Fruit fly (Drosophila melanogaster): ENCODE data around the gene CG34448.

CG34448 gene

DNA sequence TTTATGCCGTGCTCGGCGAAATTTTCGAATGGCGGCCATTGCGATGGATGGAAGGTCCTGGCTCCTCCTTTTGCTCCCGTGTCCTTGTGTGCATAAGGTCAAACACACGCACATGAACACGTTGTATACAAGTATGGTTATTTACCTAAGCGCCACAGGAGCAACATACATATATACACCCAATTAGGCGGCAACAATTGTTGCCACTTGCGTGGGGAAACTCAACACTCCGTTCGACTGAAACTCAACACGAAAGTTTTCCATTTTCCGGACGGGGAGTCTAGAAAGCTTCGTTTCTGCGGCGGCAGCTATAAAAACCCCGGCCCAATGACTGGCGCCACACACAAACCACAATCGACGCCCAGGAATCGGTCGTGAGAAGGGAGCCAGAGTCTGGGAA is 26.4 kb downstream of the CG34448 start, which contains the start of gene CG46448:
Gene CG46448 (plus strand): TSS at position 340 of the 400 bp plus-strand sequence.
- TF ChIP-seq CG6163 (GFP tag; IDR thresholded peaks at IDR 0.05): no peak
- no peak for TF ChIP-seq CG10669 (GFP tag; optimal IDR thresholded peaks at IDR 0.05)
- no peak for TF ChIP-seq Met (GFP tag; optimal IDR thresholded peaks at IDR 0.05)

DNA sequence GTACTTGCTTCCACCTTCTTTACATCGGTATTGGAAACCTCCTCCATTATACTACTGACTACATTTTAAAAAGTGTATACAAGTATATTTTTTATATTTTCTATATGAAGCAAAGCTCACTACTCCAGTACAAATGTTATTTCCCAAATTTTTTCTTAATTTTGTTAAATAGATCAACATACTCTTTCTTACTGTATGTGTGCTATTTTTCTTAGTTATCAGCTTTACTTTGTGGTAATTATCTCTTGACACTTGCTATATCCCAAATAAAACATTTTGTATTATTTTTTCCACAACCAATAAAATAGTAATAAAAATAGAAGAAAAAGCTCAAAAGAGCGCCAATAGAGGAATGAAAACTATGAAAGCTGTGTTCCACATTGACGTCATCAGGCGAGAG is 27.2 kb downstream of the CG34448 start, which contains the start of gene CG43750:
Gene CG43750 (minus strand): TSS at position 101 of the 400 bp plus-strand sequence.
- TF ChIP-seq net (GFP tag; optimal IDR thresholded peaks at IDR 0.05) (no peak), Sox102F (GFP tag; optimal IDR thresholded peaks at IDR 0.05) (no peak), fd85E (GFP tag; optimal IDR thresholded peaks at IDR 0.05) (no peak), dsx (GFP tag; optimal IDR thresholded peaks at IDR 0.05; ENCODE audit: poor library complexity, severe bottlenecking) (no peak), CG8632 (GFP tag; optimal IDR thresholded peaks at IDR 0.05) (no peak), pdm3 (GFP tag; optimal IDR thresholded peaks at IDR 0.05) (no peak), vri (GFP tag; optimal IDR thresholded peaks at IDR 0.05) (no peak), achi (GFP tag; optimal IDR thresholded peaks at IDR 0.05) (no peak), CG6163 (GFP tag; IDR thresholded peaks at IDR 0.05) (no peak), Met (GFP tag; optimal IDR thresholded peaks at IDR 0.05) (no peak), CG7368 (GFP tag; optimal IDR thresholded peaks at IDR 0.05) (no peak), CG31627 (GFP tag; optimal IDR thresholded peaks at IDR 0.05) (no peak)

DNA sequence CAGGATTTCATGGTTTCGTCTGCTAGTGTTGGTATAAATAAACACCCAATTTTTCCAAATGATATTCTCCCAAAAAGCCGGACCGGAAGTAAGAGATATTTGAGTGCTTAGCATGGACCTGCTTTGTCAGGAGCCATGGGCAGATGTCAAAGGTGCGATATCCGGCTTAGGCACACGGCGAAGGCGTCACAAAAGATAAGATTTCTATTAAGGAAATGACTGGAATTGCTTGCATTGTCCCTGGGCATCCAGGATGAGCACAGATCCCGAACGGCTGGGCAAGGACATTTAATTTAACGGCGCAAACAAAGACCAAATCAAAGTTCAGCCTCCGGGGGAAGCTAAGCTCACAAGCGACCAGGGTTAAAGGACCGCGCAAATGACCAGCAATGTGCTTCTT is 32.1 kb downstream of the CG34448 start, which contains the start of gene CG3557:
Gene CG3557 (minus strand): TSS at position 101 of the 400 bp plus-strand sequence.
- TF ChIP-seq CG1621 (tag; optimal IDR thresholded peaks at IDR 0.05): no peak
- no peak for TF ChIP-seq lz (GFP tag; optimal IDR thresholded peaks at IDR 0.05)
- TF ChIP-seq CG9139 (GFP tag; optimal IDR thresholded peaks at IDR 0.05): no peak
- TF ChIP-seq Ets21C (GFP tag; optimal IDR thresholded peaks at IDR 0.05): no peak
- TF ChIP-seq net (GFP tag; optimal IDR thresholded peaks at IDR 0.05): no peak
- TF ChIP-seq Met (GFP tag; optimal IDR thresholded peaks at IDR 0.05): no peak
- no peak for TF ChIP-seq CG8119 (GFP tag; IDR thresholded peaks at IDR 0.05)
- no peak for TF ChIP-seq CG6854 (GFP tag; optimal IDR thresholded peaks at IDR 0.05)
- TF ChIP-seq Smox (GFP tag; optimal IDR thresholded peaks at IDR 0.05): no peak
- no peak for TF ChIP-seq fkh (GFP tag; optimal IDR thresholded peaks at IDR 0.05)
- no peak for TF ChIP-seq fd85E (GFP tag; optimal IDR thresholded peaks at IDR 0.05)
- TF ChIP-seq acj6 (GFP tag; optimal IDR thresholded peaks at IDR 0.05): no peak
- no peak for TF ChIP-seq CG32006 (GFP tag; optimal IDR thresholded peaks at IDR 0.05)
- no peak for TF ChIP-seq dac (GFP tag; optimal IDR thresholded peaks at IDR 0.05)
- no peak for TF ChIP-seq pdm3 (GFP tag; optimal IDR thresholded peaks at IDR 0.05)
- no peak for TF ChIP-seq CG31627 (GFP tag; optimal IDR thresholded peaks at IDR 0.05)
- no peak for TF ChIP-seq CG11762 (GFP tag; optimal IDR thresholded peaks at IDR 0.05; ENCODE audit: insufficient read depth)

DNA sequence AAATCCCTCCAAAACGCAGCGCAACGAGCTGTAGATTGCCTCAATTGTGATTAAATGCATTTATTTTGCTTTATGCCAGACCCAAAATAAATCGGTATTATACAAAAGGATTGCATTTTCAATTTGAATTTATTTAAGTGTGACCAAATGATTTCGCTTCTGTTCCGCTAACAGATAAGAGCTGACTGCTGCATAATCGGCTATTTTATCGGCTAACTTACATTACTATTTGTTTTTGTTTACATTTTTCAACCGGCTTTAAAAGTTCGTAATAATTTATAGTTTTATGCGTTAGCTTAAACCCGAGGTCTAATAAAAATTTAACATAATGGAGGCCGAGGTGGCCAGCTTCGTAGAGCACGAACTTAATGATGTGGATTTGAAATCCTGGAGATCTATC is 34.8 kb downstream of the CG34448 start, which contains the start of gene PIG-Wa:
Gene PIG-Wa (plus strand): TSS at position 232 of the 400 bp plus-strand sequence.
- TF ChIP-seq CG8119 (GFP tag; IDR thresholded peaks at IDR 0.05) (no peak), fkh (GFP tag; optimal IDR thresholded peaks at IDR 0.05) (peak; percentile 90), CG6854 (GFP tag; optimal IDR thresholded peaks at IDR 0.05) (no peak), CG11902 (GFP tag; optimal IDR thresholded peaks at IDR 0.05) (no peak), Sox102F (GFP tag; optimal IDR thresholded peaks at IDR 0.05) (no peak), dsx (GFP tag; optimal IDR thresholded peaks at IDR 0.05; ENCODE audit: poor library complexity, severe bottlenecking) (no peak), pdm3 (GFP tag; optimal IDR thresholded peaks at IDR 0.05) (no peak), Hr38 (GFP tag; optimal IDR thresholded peaks at IDR 0.05) (no peak), acj6 (GFP tag; optimal IDR thresholded peaks at IDR 0.05) (no peak), CG11762 (GFP tag; optimal IDR thresholded peaks at IDR 0.05; ENCODE audit: insufficient read depth) (no peak), Lpt (GFP tag; optimal IDR thresholded peaks at IDR 0.05) (no peak), CG9139 (GFP tag; optimal IDR thresholded peaks at IDR 0.05) (no peak), Sox14 (GFP tag; optimal IDR thresholded peaks at IDR 0.05) (peak; percentile 27), ss (GFP tag; optimal IDR thresholded peaks at IDR 0.05) (no peak), CG6276 (GFP tag; optimal IDR thresholded peaks at IDR 0.05) (no peak), Eip78C (GFP tag) (no peak)

DNA sequence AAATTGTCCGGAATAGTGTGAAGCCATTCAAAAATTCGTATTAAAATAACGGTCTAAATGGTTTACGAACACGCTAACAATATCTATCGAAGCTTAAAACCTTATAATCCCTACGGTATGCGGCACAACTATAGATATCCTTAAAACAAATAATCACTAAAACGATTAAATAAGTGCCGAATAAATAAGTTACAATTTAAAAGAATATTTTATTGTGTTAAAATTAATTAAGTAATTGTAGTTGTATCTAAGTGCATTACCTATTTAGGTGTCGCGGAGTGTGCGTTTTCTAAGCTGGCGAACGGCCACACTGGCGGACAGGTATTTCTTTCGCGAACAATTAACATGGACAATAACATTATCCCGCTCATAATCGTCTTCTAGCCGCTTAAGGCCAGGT is 37.0 kb downstream of the CG34448 start, which contains the start of gene Eogt:
Gene Eogt (plus strand): TSS at position 293 of the 400 bp plus-strand sequence.
- peak; percentile 96 for TF ChIP-seq CG15336 (GFP tag; IDR thresholded peaks at IDR 0.05)
- peak; percentile 83 for TF ChIP-seq Eip93F (GFP tag; optimal IDR thresholded peaks at IDR 0.05)
- peak; percentile 89 for TF ChIP-seq CG6276 (GFP tag; optimal IDR thresholded peaks at IDR 0.05)
- TF ChIP-seq Lpt (GFP tag; optimal IDR thresholded peaks at IDR 0.05): peak; percentile 89
- peak; percentile 94 for TF ChIP-seq CG10669 (GFP tag; optimal IDR thresholded peaks at IDR 0.05)
- TF ChIP-seq achi (GFP tag; optimal IDR thresholded peaks at IDR 0.05): peak; percentile 90
- peak; percentile 88 for TF ChIP-seq CG6808 (GFP tag; optimal IDR thresholded peaks at IDR 0.05)
- TF ChIP-seq CG8632 (GFP tag; optimal IDR thresholded peaks at IDR 0.05): peak; percentile 93
- peak; percentile 83 for TF ChIP-seq CG6854 (GFP tag; optimal IDR thresholded peaks at IDR 0.05)
- peak; percentile 95 for TF ChIP-seq acj6 (GFP tag; optimal IDR thresholded peaks at IDR 0.05)
- peak; percentile 84 for TF ChIP-seq dac (GFP tag; optimal IDR thresholded peaks at IDR 0.05)
- peak; percentile 92 for TF ChIP-seq Smox (GFP tag; optimal IDR thresholded peaks at IDR 0.05)
- peak; percentile 46 for TF ChIP-seq fkh (GFP tag; optimal IDR thresholded peaks at IDR 0.05)
- peak; percentile 95 for TF ChIP-seq CG32006 (GFP tag; optimal IDR thresholded peaks at IDR 0.05)
- peak; percentile 98 for TF ChIP-seq Eip78C (GFP tag)
- TF ChIP-seq fd59A (GFP tag; optimal IDR thresholded peaks at IDR 0.05): peak; percentile 94
- peak; percentile 98 for TF ChIP-seq CG6163 (GFP tag; IDR thresholded peaks at IDR 0.05)
- TF ChIP-seq ss (GFP tag; optimal IDR thresholded peaks at IDR 0.05): peak in 1 of 2 experiments; percentile 92
- TF ChIP-seq CG11762 (GFP tag; optimal IDR thresholded peaks at IDR 0.05; ENCODE audit: insufficient read depth): peak; percentile 65
- TF ChIP-seq esn (GFP tag; optimal IDR thresholded peaks at IDR 0.05): peak; percentile 93
- peak; percentile 89 for TF ChIP-seq CG4318 (GFP tag; optimal IDR thresholded peaks at IDR 0.05)
- TF ChIP-seq Hr38 (GFP tag; optimal IDR thresholded peaks at IDR 0.05): no peak
- TF ChIP-seq Met (GFP tag; optimal IDR thresholded peaks at IDR 0.05): peak; percentile 91
- no peak for TF ChIP-seq vri (GFP tag; optimal IDR thresholded peaks at IDR 0.05)
